Worm (Caenorhabditis elegans): ENCODE measurements around the gene T19D12.2.

Gene T19D12.2

ce11 chrII:6642180-6642579 is 19.0 kb upstream of the T19D12.2 start (continued):
- TF ChIP-seq F37B4.10 (GFP tag; IDR thresholded peaks at IDR 0.05): no peak
- TF ChIP-seq T07F8.4 (tag; optimal IDR thresholded peaks at IDR 0.05): no peak
- no peak for TF ChIP-seq atf-7 (tag; optimal IDR thresholded peaks at IDR 0.05)

- TF ChIP-seq hmg-1.2 (GFP tag; IDR thresholded peaks at IDR 0.05) (peak; percentile 6; the same call in 1 of the 2 replicates), lin-35 (GFP tag; optimal IDR thresholded peaks at IDR 0.05) (no peak)
These were observed 18.4 kb upstream of the T19D12.2 start, which contains the start of gene T19D12.6 for ce11 chrII:6642651-6643167. Gene T19D12.6, minus strand, starts transcription at chrII:6643117.

ce11 chrII:6646903-6647302 is 14.2 kb upstream of the T19D12.2 start:
- TF ChIP-seq hmg-1.2 (GFP tag; IDR thresholded peaks at IDR 0.05) (peak; percentile 68; the same call in 1 of the 2 replicates), snpc-1.1 (tag; optimal IDR thresholded peaks at IDR 0.05; ENCODE audit: insufficient read depth) (no peak)

- TF ChIP-seq ztf-25 (GFP tag; IDR thresholded peaks at IDR 0.05) (no peak), B0035.1 (tag; optimal IDR thresholded peaks at IDR 0.05) (no peak), chd-7 (tag; optimal IDR thresholded peaks at IDR 0.05) (no peak), B0336.3 (GFP tag; IDR thresholded peaks at IDR 0.05) (no peak), B0019.2 (GFP tag; conservative IDR thresholded peaks at IDR 0.05) (no peak)
These were observed 12.1 kb upstream of the T19D12.2 start, which contains the start of gene oig-8 for ce11 chrII:6649026-6649425. Gene oig-8, minus strand, starts transcription at chrII:6649126.

ce11 chrII:6651719-6652118 is 9.4 kb upstream of the T19D12.2 start, which contains the start of gene sra-26:
Gene sra-26, minus strand, starts transcription at chrII:6651819.
- TF ChIP-seq nhr-179 (tag; optimal IDR thresholded peaks at IDR 0.05) (no peak), K12H6.12 (tag; optimal IDR thresholded peaks at IDR 0.05) (no peak), nhr-120 (GFP tag; IDR thresholded peaks at IDR 0.05) (no peak)

- no peak for TF ChIP-seq fkh-3 (tag; optimal IDR thresholded peaks at IDR 0.05)
These were observed 6.9 kb upstream of the T19D12.2 start, which contains the start of gene T19D12.9 for ce11 chrII:6654284-6654683. Gene T19D12.9, minus strand, starts transcription at chrII:6654384.

ce11 chrII:6658766-6659165 is 2.4 kb upstream of the T19D12.2 start, which contains the start of gene T19D12.10:
Gene T19D12.10, minus strand, starts transcription at chrII:6658866.
- TF ChIP-seq C06A6.2 (GFP tag; conservative IDR thresholded peaks at IDR 0.05) (no peak), ceh-91 (GFP tag; IDR thresholded peaks at IDR 0.05) (no peak), ceh-79 (tag; optimal IDR thresholded peaks at IDR 0.05) (no peak), efl-1 (GFP tag; optimal IDR thresholded peaks at IDR 0.05) (no peak), F57C9.4 (tag; optimal IDR thresholded peaks at IDR 0.05) (no peak), hrde-1 (tag; optimal IDR thresholded peaks at IDR 0.05; ENCODE audit: borderline replicate concordance) (no peak), rpc-1 (optimal IDR thresholded peaks at IDR 0.05) (no peak), rpc-1 (tag; optimal IDR thresholded peaks at IDR 0.05) (no peak), madf-8 (GFP tag; conservative IDR thresholded peaks at IDR 0.05) (no peak), die-1 (tag; optimal IDR thresholded peaks at IDR 0.05) (no peak), hlh-12 (tag; optimal IDR thresholded peaks at IDR 0.05) (no peak), ztf-22 (GFP tag; optimal IDR thresholded peaks at IDR 0.05) (no peak), ztf-25 (GFP tag; IDR thresholded peaks at IDR 0.05) (no peak), lag-1 (GFP tag; IDR thresholded peaks at IDR 0.05) (no peak)

Measured in whole organism, young adult.